Fruit fly (Drosophila melanogaster): ENCODE data around the gene CG31407.

CG31407 gene

dm6 chr3R:10042664-10043372 is 17.9 kb upstream of the CG31407 start, which contains the start of the genes Mical and CG3909 (continued):
- TF ChIP-seq cas (GFP tag; IDR thresholded peaks at IDR 0.05), result peak; percentile 83; the same call in 1 of the 2 replicates
- TF ChIP-seq CG9817 (tag; optimal IDR thresholded peaks at IDR 0.05), result peak; percentile 84
- TF ChIP-seq dati (GFP tag; IDR thresholded peaks at IDR 0.05), result 0 out of 2 replicates have a peak, but pooled peaks have one; percentile 12
- TF ChIP-seq Meics (GFP tag; optimal IDR thresholded peaks at IDR 0.05), result peak; percentile 84
- no peak for TF ChIP-seq lov (optimal IDR thresholded peaks at IDR 0.05)
- peak; percentile 72; the same call in 1 of the 3 replicates for TF ChIP-seq lov (GFP tag; IDR thresholded peaks at IDR 0.05)
- TF ChIP-seq CoRest (tag; optimal IDR thresholded peaks at IDR 0.05), result peak; percentile 93
- TF ChIP-seq CG11247 (GFP tag; IDR thresholded peaks at IDR 0.05), result peak; percentile 91
- TF ChIP-seq Myb (GFP tag; optimal IDR thresholded peaks at IDR 0.05), result peak; percentile 9
- TF ChIP-seq sug (tag; optimal IDR thresholded peaks at IDR 0.05), result peak; percentile 87
- TF ChIP-seq cg (GFP tag; optimal IDR thresholded peaks at IDR 0.05), result peak; percentile 52
- TF ChIP-seq chif (GFP tag; optimal IDR thresholded peaks at IDR 0.05), result peak in 1 of 2 experiments; percentile 10
- peak; percentile 83 for TF ChIP-seq Fer2 (tag; optimal IDR thresholded peaks at IDR 0.05)
- peak; percentile 79 for TF ChIP-seq Fer1 (GFP tag; optimal IDR thresholded peaks at IDR 0.05)
- TF ChIP-seq CG13894 (tag; optimal IDR thresholded peaks at IDR 0.05), result peak; percentile 87
- peak; percentile 85 for TF ChIP-seq ap (GFP tag; IDR thresholded peaks at IDR 0.05)
- peak; percentile 59 for TF ChIP-seq CG4707 (GFP tag; optimal IDR thresholded peaks at IDR 0.05)
- peak; percentile 42 for TF ChIP-seq ems (GFP tag; optimal IDR thresholded peaks at IDR 0.05)
- peak; percentile 42; the same call in 1 of the 2 replicates for TF ChIP-seq amos (GFP tag; IDR thresholded peaks at IDR 0.05; ENCODE audit: partially characterized antibody)
- TF ChIP-seq exex (tag; optimal IDR thresholded peaks at IDR 0.05), result peak; percentile 76
- TF ChIP-seq Dll (GFP tag; IDR thresholded peaks at IDR 0.05; ENCODE audit: partially characterized antibody), result peak; percentile 38; the same call in 1 of the 4 replicates
- TF ChIP-seq CG31224 (GFP tag; IDR thresholded peaks at IDR 0.05), result peak; percentile 77
- peak; percentile 92 for TF ChIP-seq CG8924 (tag; optimal IDR thresholded peaks at IDR 0.05)
- no peak for TF ChIP-seq Bdp1 (GFP tag; optimal IDR thresholded peaks at IDR 0.05)
- peak; percentile 70 for TF ChIP-seq twi (tag; optimal IDR thresholded peaks at IDR 0.05)
- peak; percentile 75 for TF ChIP-seq kay (GFP tag; optimal IDR thresholded peaks at IDR 0.05)
- TF ChIP-seq CG16779 (GFP tag; IDR thresholded peaks at IDR 0.05), result peak; percentile 80; the same call in 1 of the 2 replicates
- TF ChIP-seq Spps (tag; optimal IDR thresholded peaks at IDR 0.05), result peak; percentile 37
- TF ChIP-seq Mes4 (GFP tag; optimal IDR thresholded peaks at IDR 0.05), result no peak
- TF ChIP-seq kah (GFP tag; optimal IDR thresholded peaks at IDR 0.05), result no peak
- TF ChIP-seq mirr (GFP tag; optimal IDR thresholded peaks at IDR 0.05), result no peak
- TF ChIP-seq Poxn (GFP tag; IDR thresholded peaks at IDR 0.05), result no peak
- peak; percentile 91 for TF ChIP-seq CG9797 (GFP tag; optimal IDR thresholded peaks at IDR 0.05)
- TF ChIP-seq CG1602 (GFP tag; optimal IDR thresholded peaks at IDR 0.05), result peak; percentile 83
- TF ChIP-seq grau (tag; optimal IDR thresholded peaks at IDR 0.05), result peak; percentile 90
- TF ChIP-seq NC2α (GFP tag; optimal IDR thresholded peaks at IDR 0.05), result no peak
- no peak for TF ChIP-seq sc (optimal IDR thresholded peaks at IDR 0.05)
- TF ChIP-seq sc (GFP tag; optimal IDR thresholded peaks at IDR 0.05), result peak; percentile 49
- peak; percentile 93 for TF ChIP-seq CG17829 (tag; optimal IDR thresholded peaks at IDR 0.05)
- TF ChIP-seq CG8765 (GFP tag; IDR thresholded peaks at IDR 0.05), result peak; percentile 65; the same call in 1 of the 2 replicates
- peak; percentile 72; the same call in 1 of the 4 replicates for TF ChIP-seq chinmo (GFP tag; IDR thresholded peaks at IDR 0.05; ENCODE audit: partially characterized antibody)
- peak; percentile 78 for TF ChIP-seq sd (tag; optimal IDR thresholded peaks at IDR 0.05)
- TF ChIP-seq org-1 (GFP tag; optimal IDR thresholded peaks at IDR 0.05), result peak; percentile 16
- peak; percentile 83; the same call in 2 of the 3 replicates for TF ChIP-seq ase (GFP tag; IDR thresholded peaks at IDR 0.05)
- TF ChIP-seq CG1603 (tag; optimal IDR thresholded peaks at IDR 0.05), result peak; percentile 44
- TF ChIP-seq CG10979 (tag; optimal IDR thresholded peaks at IDR 0.05), result peak; percentile 78
- peak; percentile 46 for TF ChIP-seq Bgb (GFP tag; IDR thresholded peaks at IDR 0.05; ENCODE audit: partially characterized antibody)
- peak; percentile 74 for TF ChIP-seq Oli (tag; optimal IDR thresholded peaks at IDR 0.05)
- peak; percentile 88 for TF ChIP-seq dmrt99B (tag; optimal IDR thresholded peaks at IDR 0.05)

All from whole organism, embryonic.